Fruit fly (Drosophila melanogaster): Measurements from ENCODE around the gene Bin1.
A peak's percentile ranks its signal among the peaks of the same experiment; 100 is the strongest.

- TF ChIP-seq GATAd (GFP tag; optimal IDR thresholded peaks at IDR 0.05) (peak; percentile 30), Hr78 (GFP tag; optimal IDR thresholded peaks at IDR 0.05) (no peak), CrebA (GFP tag; optimal IDR thresholded peaks at IDR 0.05; ENCODE audit: borderline replicate concordance) (no peak), pan (optimal IDR thresholded peaks at IDR 0.05) (no peak), rgr (GFP tag; optimal IDR thresholded peaks at IDR 0.05) (peak; percentile 93), foxo (GFP tag; optimal IDR thresholded peaks at IDR 0.05) (peak; percentile 74 to 91)
Observed at dm6 chr3R:16224415-16225165, 35.2 kb upstream of the Bin1 start.

Measured in whole organism, wandering third instar larva.